Fruit fly (Drosophila melanogaster): ENCODE data around the gene Eogt.

The Eogt gene

dm6 chr2L:2364200-2364754 is 16.6 kb upstream of the Eogt start (continued):
- TF ChIP-seq emc (GFP tag; optimal IDR thresholded peaks at IDR 0.05) = no peak
- TF ChIP-seq Tbp (GFP tag; optimal IDR thresholded peaks at IDR 0.05) = no peak
- peak; percentile 82 for TF ChIP-seq row (GFP tag; IDR thresholded peaks at IDR 0.05)
- no peak for TF ChIP-seq rib (GFP tag; IDR thresholded peaks at IDR 0.05)
- TF ChIP-seq jigr1 (GFP tag; IDR thresholded peaks at IDR 0.05) = no peak
- no peak for TF ChIP-seq insv (GFP tag; optimal IDR thresholded peaks at IDR 0.05)
- TF ChIP-seq NFAT (GFP tag; IDR thresholded peaks at IDR 0.05) = no peak
- TF ChIP-seq Usf (GFP tag; optimal IDR thresholded peaks at IDR 0.05) = no peak
- peak; percentile 35 for TF ChIP-seq lab (GFP tag; optimal IDR thresholded peaks at IDR 0.05)
- no peak for TF ChIP-seq CG6689 (GFP tag; IDR thresholded peaks at IDR 0.05)
- TF ChIP-seq CG13424 (tag; optimal IDR thresholded peaks at IDR 0.05) = no peak
- no peak for TF ChIP-seq nmo (GFP tag; optimal IDR thresholded peaks at IDR 0.05)
- no peak for TF ChIP-seq Blimp-1 (GFP tag; optimal IDR thresholded peaks at IDR 0.05)
- TF ChIP-seq gsb-n (tag; optimal IDR thresholded peaks at IDR 0.05) = no peak
- TF ChIP-seq ERR (GFP tag; optimal IDR thresholded peaks at IDR 0.05) = no peak
- TF ChIP-seq CG8765 (GFP tag; IDR thresholded peaks at IDR 0.05) = no peak
- no peak for TF ChIP-seq Ets97D (GFP tag; optimal IDR thresholded peaks at IDR 0.05)
- TF ChIP-seq abd-A (tag; optimal IDR thresholded peaks at IDR 0.05) = no peak
- peak; percentile 26 for TF ChIP-seq Rfx (GFP tag; IDR thresholded peaks at IDR 0.05)
- no peak for TF ChIP-seq Eip74EF (GFP tag; optimal IDR thresholded peaks at IDR 0.05)
- TF ChIP-seq Antp (GFP tag; optimal IDR thresholded peaks at IDR 0.05) = no peak
- TF ChIP-seq HHEX (GFP tag; optimal IDR thresholded peaks at IDR 0.05) = no peak
- no peak for TF ChIP-seq cato (GFP tag; optimal IDR thresholded peaks at IDR 0.05; ENCODE audit: borderline replicate concordance)
- TF ChIP-seq en (GFP tag; optimal IDR thresholded peaks at IDR 0.05) = no peak
- no peak for TF ChIP-seq CG33213 (GFP tag; optimal IDR thresholded peaks at IDR 0.05)
- TF ChIP-seq wek (GFP tag; optimal IDR thresholded peaks at IDR 0.05) = no peak
- TF ChIP-seq Nf-YC (tag; optimal IDR thresholded peaks at IDR 0.05) = peak; percentile 14
- TF ChIP-seq Poxn (GFP tag; IDR thresholded peaks at IDR 0.05) = no peak
- no peak for TF ChIP-seq CG17186 (GFP tag; optimal IDR thresholded peaks at IDR 0.05)
- TF ChIP-seq CG9609 (GFP tag; optimal IDR thresholded peaks at IDR 0.05) = no peak
- TF ChIP-seq CG1832 (GFP tag; optimal IDR thresholded peaks at IDR 0.05) = peak; percentile 95
- no peak for TF ChIP-seq zfh1 (GFP tag; IDR thresholded peaks at IDR 0.05)
- TF ChIP-seq so (GFP tag; IDR thresholded peaks at IDR 0.05) = no peak
- TF ChIP-seq CG12071 (GFP tag; optimal IDR thresholded peaks at IDR 0.05) = no peak
- no peak for TF ChIP-seq Oli (tag; optimal IDR thresholded peaks at IDR 0.05)
- TF ChIP-seq Gug (GFP tag; IDR thresholded peaks at IDR 0.05) = no peak
- no peak for TF ChIP-seq sob (GFP tag; IDR thresholded peaks at IDR 0.05)
- no peak for TF ChIP-seq prd (optimal IDR thresholded peaks at IDR 0.05)
- peak; percentile 34; the same call in 1 of the 3 replicates for TF ChIP-seq prd (GFP tag; IDR thresholded peaks at IDR 0.05)
- no peak for TF ChIP-seq NK7.1 (GFP tag; optimal IDR thresholded peaks at IDR 0.05)
- TF ChIP-seq Atf-2 (GFP tag; optimal IDR thresholded peaks at IDR 0.05) = no peak
- TF ChIP-seq pb (GFP tag; optimal IDR thresholded peaks at IDR 0.05) = no peak
- TF ChIP-seq fd96Cb (tag; optimal IDR thresholded peaks at IDR 0.05) = no peak
- TF ChIP-seq chif (GFP tag; optimal IDR thresholded peaks at IDR 0.05) = no peak
- peak; percentile 47 for TF ChIP-seq nerfin-2 (GFP tag; IDR thresholded peaks at IDR 0.05; ENCODE audit: partially characterized antibody)
- TF ChIP-seq sc (optimal IDR thresholded peaks at IDR 0.05) = no peak
- TF ChIP-seq sc (GFP tag; optimal IDR thresholded peaks at IDR 0.05) = no peak
- TF ChIP-seq crol (GFP tag; IDR thresholded peaks at IDR 0.05) = no peak
- no peak for TF ChIP-seq CG7928 (GFP tag; optimal IDR thresholded peaks at IDR 0.05)
- no peak for TF ChIP-seq gcm2 (GFP tag; optimal IDR thresholded peaks at IDR 0.05)
- TF ChIP-seq caup (GFP tag; optimal IDR thresholded peaks at IDR 0.05; ENCODE audit: severe bottlenecking) = no peak
- no peak for TF ChIP-seq fu2 (GFP tag; optimal IDR thresholded peaks at IDR 0.05)

All from whole organism, embryonic.